Worm (Caenorhabditis elegans): ENCODE data around the gene srt-56.

- TF ChIP-seq flt-1 (GFP tag; IDR thresholded peaks at IDR 0.05) (no peak), ama-1 (optimal IDR thresholded peaks at IDR 0.05) (no peak), hnd-1 (tag; optimal IDR thresholded peaks at IDR 0.05) (no peak), tbx-11 (GFP tag; IDR thresholded peaks at IDR 0.05) (no peak), sea-1 (GFP tag; conservative IDR thresholded peaks at IDR 0.05) (no peak), ceh-36 (tag; optimal IDR thresholded peaks at IDR 0.05) (no peak), B0310.2 (tag; optimal IDR thresholded peaks at IDR 0.05) (no peak), scrt-1 (GFP tag; IDR thresholded peaks at IDR 0.05) (no peak), hmg-4 (GFP tag; optimal IDR thresholded peaks at IDR 0.05) (no peak), tbx-37 (GFP tag; conservative IDR thresholded peaks at IDR 0.05) (no peak), hmbx-1 (tag; optimal IDR thresholded peaks at IDR 0.05) (no peak)
Observed at ce11 chrV:3138488-3138887, 16.8 kb upstream of the srt-56 start, which contains the start of the genes irld-3 and F02C9.1.
